Fruit fly (Drosophila melanogaster) whole organism: ENCODE data around the gene CG31371.

Experiments
- CG8478 ChIP-seq: fragments of >200 bp; optimal IDR thresholded peaks from 2 replicates; lab custom pipeline; 2018; ENCODE audit warnings: inconsistent platforms
- Dll ChIP-seq: fragments of >200 bp; optimal IDR thresholded peaks from 2 replicates; lab custom pipeline; 2017
- EcR ChIP-seq, 2 experiments: fragments of >200 bp; optimal IDR thresholded peaks; 2 replicates each; lab custom pipeline; 2017; ENCODE audit warnings: missing biosample characterization in 2 of 2, missing genetic modification characterization in 2 of 2, missing genetic modification reagents in 2 of 2
- pan ChIP-seq: fragments of >200 bp; optimal IDR thresholded peaks from 2 replicates; lab custom pipeline; 2017
- psq ChIP-seq: fragments of >200 bp; optimal IDR thresholded peaks from 2 replicates; lab custom pipeline; 2017
- usp ChIP-seq: fragments of >200 bp; optimal IDR thresholded peaks from 2 replicates; lab custom pipeline; 2017; ENCODE audit warnings: missing biosample characterization, missing genetic modification characterization, mixed read lengths

Gene CG31371

dm6 chr3R:30528692-30529305 is 25.5 kb upstream of the CG31371 start:
- no peak for TF ChIP-seq usp

dm6 chr3R:30526799-30527465 is 23.6 kb upstream of the CG31371 start, which contains the start of gene jdp:
TSS of gene jdp (minus strand) at chr3R:30527037.
- TF ChIP-seq psq (lab: Kevin White, UChicago): no peak
- TF ChIP-seq pan (lab: Kevin White, UChicago): no peak
- TF ChIP-seq CG8478 (lab: Kevin White, UChicago): no peak
- TF ChIP-seq Dll (lab: Kevin White, UChicago): no peak
- TF ChIP-seq EcR (GFP tag; optimal IDR thresholded peaks at IDR 0.05; lab: Kevin White, UChicago): no peak
- TF ChIP-seq usp: no peak

- TF ChIP-seq EcR (GFP tag; optimal IDR thresholded peaks at IDR 0.05; lab: Kevin White, UChicago) (no peak), psq (lab: Kevin White, UChicago) (no peak), CG8478 (lab: Kevin White, UChicago) (no peak), Dll (lab: Kevin White, UChicago) (no peak), usp (no peak), pan (lab: Kevin White, UChicago) (no peak)
Observed at dm6 chr3R:30525629-30526028, 22.3 kb upstream of the CG31371 start.

- no peak for TF ChIP-seq usp
- TF ChIP-seq psq (lab: Kevin White, UChicago): no peak
- no peak for TF ChIP-seq EcR (GFP tag; optimal IDR thresholded peaks at IDR 0.05; lab: Kevin White, UChicago)
- TF ChIP-seq Dll (lab: Kevin White, UChicago): no peak
- no peak for TF ChIP-seq CG8478 (lab: Kevin White, UChicago)
- no peak for TF ChIP-seq pan (lab: Kevin White, UChicago)
Observed at dm6 chr3R:30518274-30518873, 15.1 kb upstream of the CG31371 start.

dm6 chr3R:30514255-30514827 is 11.0 kb upstream of the CG31371 start, which contains the start of the genes CG31524 and CG9698:
TSS of gene CG31524 (minus strand) at chr3R:30514355.
TSS of gene CG9698 (plus strand) at chr3R:30514777.
- no peak for TF ChIP-seq CG8478 (lab: Kevin White, UChicago)
- TF ChIP-seq EcR (GFP tag; optimal IDR thresholded peaks at IDR 0.05; lab: Kevin White, UChicago): peak in 1 of 2 experiments; percentile 18

dm6 chr3R:30512114-30512513 is 8.8 kb upstream of the CG31371 start, which contains the start of gene PH4alphaNE2:
TSS of gene PH4alphaNE2 (minus strand) at chr3R:30512214.
- TF ChIP-seq pan (lab: Kevin White, UChicago): no peak
- TF ChIP-seq EcR (GFP tag; optimal IDR thresholded peaks at IDR 0.05; lab: Kevin White, UChicago): no peak
- no peak for TF ChIP-seq psq (lab: Kevin White, UChicago)
- no peak for TF ChIP-seq CG8478 (lab: Kevin White, UChicago)
- no peak for TF ChIP-seq Dll (lab: Kevin White, UChicago)
- no peak for TF ChIP-seq usp

- TF ChIP-seq Dll (lab: Kevin White, UChicago): no peak
- TF ChIP-seq EcR (GFP tag; optimal IDR thresholded peaks at IDR 0.05; lab: Kevin White, UChicago): no peak
- TF ChIP-seq psq (lab: Kevin White, UChicago): no peak
- no peak for TF ChIP-seq CG8478 (lab: Kevin White, UChicago)
- TF ChIP-seq usp: no peak
- TF ChIP-seq pan (lab: Kevin White, UChicago): no peak
Observed at dm6 chr3R:30507723-30508122, 4.4 kb upstream of the CG31371 start, which contains the start of gene CG34041. TSS of gene CG34041 (plus strand) at chr3R:30508023.

dm6 chr3R:30505561-30506037 is 2.3 kb upstream of the CG31371 start, which contains the start of the genes PH4alphaSG1 and CG15539:
TSS of gene PH4alphaSG1 (minus strand) at chr3R:30505661.
TSS of gene CG15539 (plus strand) at chr3R:30505987.
- TF ChIP-seq EcR (GFP tag; optimal IDR thresholded peaks at IDR 0.05; lab: Kevin White, UChicago) (no peak), Dll (lab: Kevin White, UChicago) (no peak), CG8478 (lab: Kevin White, UChicago) (no peak), psq (lab: Kevin White, UChicago) (no peak), usp (no peak), pan (lab: Kevin White, UChicago) (no peak)

- TF ChIP-seq pan (lab: Kevin White, UChicago): peak; percentile 69
- no peak for TF ChIP-seq usp
Observed at dm6 chr3R:30501174-30501573, 2.1 kb downstream of the CG31371 start.

- no peak for TF ChIP-seq Dll (lab: Kevin White, UChicago)
- TF ChIP-seq psq (lab: Kevin White, UChicago): no peak
- TF ChIP-seq EcR (GFP tag; optimal IDR thresholded peaks at IDR 0.05; lab: Kevin White, UChicago): no peak
- TF ChIP-seq usp: no peak
- TF ChIP-seq pan (lab: Kevin White, UChicago): no peak
- no peak for TF ChIP-seq CG8478 (lab: Kevin White, UChicago)
Observed at dm6 chr3R:30500226-30500625, 3.1 kb downstream of the CG31371 start, which contains the start of gene PH4alphaNE1. TSS of gene PH4alphaNE1 (minus strand) at chr3R:30500326.

dm6 chr3R:30496103-30496858 is 7.0 kb downstream of the CG31371 start, which contains the start of gene PH4alphaMP:
TSS of gene PH4alphaMP (minus strand) at chr3R:30496153.
- TF ChIP-seq pan (lab: Kevin White, UChicago): no peak
- no peak for TF ChIP-seq usp
- TF ChIP-seq EcR (GFP tag; optimal IDR thresholded peaks at IDR 0.05; lab: Kevin White, UChicago): peak in 1 of 2 experiments; percentile 41
- no peak for TF ChIP-seq Dll (lab: Kevin White, UChicago)
- no peak for TF ChIP-seq psq (lab: Kevin White, UChicago)
- TF ChIP-seq CG8478 (lab: Kevin White, UChicago): no peak
